Worm (Caenorhabditis elegans): ENCODE data around the gene F53C3.7.

ce11 chrII:3894755-3895154 lies at the start of gene F53C3.7:
- TF ChIP-seq B0310.2 (tag; optimal IDR thresholded peaks at IDR 0.05) (no peak), ama-1 (optimal IDR thresholded peaks at IDR 0.05) (no peak), hmbx-1 (tag; optimal IDR thresholded peaks at IDR 0.05) (no peak), tra-4 (tag; optimal IDR thresholded peaks at IDR 0.05) (no peak), tbx-37 (GFP tag; conservative IDR thresholded peaks at IDR 0.05) (no peak), tbx-11 (GFP tag; IDR thresholded peaks at IDR 0.05) (no peak), F13C5.2 (tag; optimal IDR thresholded peaks at IDR 0.05) (no peak), pes-1 (GFP tag; IDR thresholded peaks at IDR 0.05) (no peak), hnd-1 (tag; optimal IDR thresholded peaks at IDR 0.05) (no peak), flt-1 (GFP tag; IDR thresholded peaks at IDR 0.05) (no peak), ceh-36 (tag; optimal IDR thresholded peaks at IDR 0.05) (no peak), sea-1 (GFP tag; conservative IDR thresholded peaks at IDR 0.05) (no peak)

Data from whole organism, early embryonic.